Worm (Caenorhabditis elegans) whole organism, young adult: ENCODE data around the gene R05G6.5.
A peak's percentile ranks its signal among the peaks of the same experiment; 100 is the strongest.

ENCODE experiments used
- B0035.1 ChIP-seq: sonication (generic microtip); optimal IDR thresholded peaks from 2 replicates; lab custom pipeline; 2016; ENCODE audit warnings: missing genetic modification characterization, mild to moderate bottlenecking, missing compliant biosample characterization, missing genotype, missing genetic modification reagents
- B0261.1 ChIP-seq: sonication (generic microtip); optimal IDR thresholded peaks from 2 replicates; lab custom pipeline; 2016; ENCODE audit warnings: mild to moderate bottlenecking, missing genetic modification characterization, moderate library complexity, missing compliant biosample characterization
- D2030.7 ChIP-seq: fragments of 200-800 bp; sonication (Bioruptor generic); IDR thresholded peaks from 2 replicates; pipeline ENCODE4 v1.3.6; 2022; ENCODE audit warnings: missing genetic modification reagents, missing genetic modification characterization, missing compliant biosample characterization
- F10E7.11 ChIP-seq: sonication (generic microtip); optimal IDR thresholded peaks from 2 replicates; lab custom pipeline; 2017; ENCODE audit warnings: mild to moderate bottlenecking, missing genetic modification characterization, moderate library complexity, missing compliant biosample characterization
- F22D6.2 ChIP-seq: sonication (generic microtip); optimal IDR thresholded peaks from 2 replicates; lab custom pipeline; 2016; ENCODE audit warnings: mild to moderate bottlenecking, missing genetic modification characterization, missing compliant biosample characterization
- F57A8.1 ChIP-seq: fragments of 200-800 bp; sonication (Bioruptor generic); optimal IDR thresholded peaks from 2 replicates; lab custom pipeline; 2018; ENCODE audit warnings: mild to moderate bottlenecking, missing genetic modification characterization, moderate library complexity, missing compliant biosample characterization
- F57C9.4 ChIP-seq: sonication (generic microtip); optimal IDR thresholded peaks from 2 replicates; lab custom pipeline; 2017; ENCODE audit warnings: mild to moderate bottlenecking, missing genetic modification characterization, missing compliant biosample characterization
- Y53F4B.3 ChIP-seq: fragments of 200-800 bp; sonication (Bioruptor generic); IDR thresholded peaks from 2 replicates; pipeline ENCODE4 v1.3.6; 2022; ENCODE audit warnings: missing genetic modification reagents, missing genetic modification characterization, missing compliant biosample characterization
- Y53G8AR.9 ChIP-seq: fragments of 200-800 bp; sonication (Bioruptor generic); conservative IDR thresholded peaks from 2 replicates; pipeline ENCODE4 v1.3.6; 2022; ENCODE audit warnings: missing genetic modification reagents, missing genetic modification characterization, missing compliant biosample characterization
- Y67H2A.10 ChIP-seq: fragments of 200-800 bp; sonication (Bioruptor generic); conservative IDR thresholded peaks from 2 replicates; pipeline ENCODE4 v1.3.6; 2022; ENCODE audit warnings: missing genetic modification reagents, missing genetic modification characterization, missing compliant biosample characterization
- Y79H2A.3 ChIP-seq: fragments of 200-800 bp; sonication (Bioruptor generic); conservative IDR thresholded peaks from 2 replicates; pipeline ENCODE4 v1.3.6; 2022; ENCODE audit warnings: missing genetic modification reagents, missing genetic modification characterization, missing compliant biosample characterization
- Y95B8A.8 ChIP-seq: fragments of 200-800 bp; sonication (Bioruptor generic); IDR thresholded peaks from 2 replicates; pipeline ENCODE4 v1.3.6; 2022; ENCODE audit warnings: missing genetic modification reagents, missing genetic modification characterization, missing compliant biosample characterization
- akir-1 ChIP-seq: fragments of 200-800 bp; sonication (Bioruptor generic); optimal IDR thresholded peaks from 2 replicates; lab custom pipeline; 2018; ENCODE audit warnings: mild to moderate bottlenecking, missing genetic modification characterization, moderate library complexity, missing compliant biosample characterization
- ama-1 ChIP-seq, 3 experiments: fragments of 150-350 bp in 1 of 3; sonication (generic microtip) in 2 of 3; optimal IDR thresholded peaks; 2 replicates each; lab custom pipeline; 2014 to 2018; ENCODE audit warnings: missing biosample characterization in 2 of 3, missing genetic modification characterization in 2 of 3, missing genetic modification reagents in 2 of 3
- atf-7 ChIP-seq: sonication (generic microtip); optimal IDR thresholded peaks from 2 replicates; lab custom pipeline; 2017; ENCODE audit warnings: mild to moderate bottlenecking, missing genetic modification characterization, missing compliant biosample characterization
- attf-3 ChIP-seq: fragments of 200-800 bp; sonication (Bioruptor generic); conservative IDR thresholded peaks from 2 replicates; pipeline ENCODE4 v1.3.6; 2022; ENCODE audit warnings: missing genetic modification reagents, missing genetic modification characterization, missing compliant biosample characterization
- attf-5 ChIP-seq: fragments of 200-800 bp; sonication (Bioruptor generic); optimal IDR thresholded peaks from 2 replicates; lab custom pipeline; 2018; ENCODE audit warnings: mild to moderate bottlenecking, missing genetic modification characterization, missing compliant biosample characterization
- ccch-3 ChIP-seq: fragments of 200-800 bp; sonication (Bioruptor generic); optimal IDR thresholded peaks from 2 replicates; lab custom pipeline; 2018; ENCODE audit warnings: mild to moderate bottlenecking, missing genetic modification characterization, missing compliant biosample characterization
- ceh-58 ChIP-seq: fragments of 200-800 bp; sonication (Bioruptor generic); IDR thresholded peaks from 2 replicates; pipeline ENCODE4 v1.3.6; 2022; ENCODE audit warnings: missing genetic modification characterization, missing compliant biosample characterization
- dox-1 ChIP-seq: fragments of 200-800 bp; sonication (Bioruptor generic); IDR thresholded peaks from 2 replicates; pipeline ENCODE4 v1.3.6; 2022; ENCODE audit warnings: missing genetic modification reagents, missing genetic modification characterization, missing compliant biosample characterization
- dpl-1 ChIP-seq: fragments of 150-350 bp; optimal IDR thresholded peaks from 2 replicates; lab custom pipeline; 2014; ENCODE audit warnings: missing biosample characterization, missing genetic modification reagents, missing genetic modification characterization
- efl-1 ChIP-seq: fragments of 150-350 bp; optimal IDR thresholded peaks from 2 replicates; lab custom pipeline; 2014; ENCODE audit warnings: missing biosample characterization, missing genetic modification reagents, missing genetic modification characterization
- egl-18 ChIP-seq: fragments of 200-800 bp; sonication (Bioruptor generic); IDR thresholded peaks from 2 replicates; pipeline ENCODE4 v1.3.6; 2022; ENCODE audit warnings: missing genetic modification reagents, missing genetic modification characterization, missing compliant biosample characterization
- ets-4 ChIP-seq: fragments of 200-800 bp; sonication (Bioruptor generic); optimal IDR thresholded peaks from 2 replicates; lab custom pipeline; 2018; ENCODE audit warnings: mild to moderate bottlenecking, missing genetic modification characterization, missing compliant biosample characterization
- fkh-3 ChIP-seq: sonication (generic microtip); optimal IDR thresholded peaks from 2 replicates; lab custom pipeline; 2016; ENCODE audit warnings: mild to moderate bottlenecking, missing genetic modification characterization, missing compliant biosample characterization
- hlh-12 ChIP-seq: sonication (generic microtip); optimal IDR thresholded peaks from 2 replicates; lab custom pipeline; 2016; ENCODE audit warnings: missing genetic modification characterization, missing compliant biosample characterization
- hmg-20 ChIP-seq: fragments of 200-800 bp; sonication (Bioruptor generic); IDR thresholded peaks from 2 replicates; pipeline ENCODE4 v1.3.6; 2022; ENCODE audit warnings: missing genetic modification reagents, missing genetic modification characterization, missing compliant biosample characterization
- hrde-1 ChIP-seq: sonication (generic microtip); optimal IDR thresholded peaks from 2 replicates; lab custom pipeline; 2016; ENCODE audit warnings: missing genetic modification characterization, mild to moderate bottlenecking, missing compliant biosample characterization, moderate library complexity, missing genotype, missing genetic modification reagents, borderline replicate concordance
- let-526 ChIP-seq: fragments of 200-800 bp; sonication (Bioruptor generic); IDR thresholded peaks from 2 replicates; pipeline ENCODE4 v1.3.6; 2022; ENCODE audit warnings: missing genetic modification reagents, missing genetic modification characterization, missing compliant biosample characterization
- let-607 ChIP-seq, 2 experiments: fragments of 200-800 bp in 1 of 2; sonication (Bioruptor generic) in 1 of 2; sonication (generic microtip) in 1 of 2; optimal IDR thresholded peaks; 2 replicates each; lab custom pipeline; 2016 to 2018; ENCODE audit warnings: mild to moderate bottlenecking in 2 of 2, missing compliant biosample characterization in 2 of 2, missing genetic modification characterization in 2 of 2, moderate library complexity in 2 of 2, missing genotype in 1 of 2
- lin-35 ChIP-seq, 3 experiments: fragments of 150-350 bp in 2 of 3; sonication (generic microtip) in 1 of 3; optimal IDR thresholded peaks; 2 replicates each; lab custom pipeline; 2014 to 2018; ENCODE audit warnings: missing biosample characterization in 3 of 3, missing genetic modification characterization in 3 of 3, missing genetic modification reagents in 3 of 3
- madf-3 ChIP-seq: fragments of 200-800 bp; sonication (Bioruptor generic); IDR thresholded peaks from 2 replicates; pipeline ENCODE4 v1.3.6; 2022; ENCODE audit warnings: missing genetic modification reagents, missing genetic modification characterization, missing compliant biosample characterization
- madf-8 ChIP-seq: fragments of 200-800 bp; sonication (Bioruptor generic); conservative IDR thresholded peaks from 2 replicates; pipeline ENCODE4 v1.3.6; 2022; ENCODE audit warnings: missing genetic modification reagents, missing genetic modification characterization, missing compliant biosample characterization
- mes-4 ChIP-seq: sonication (generic microtip); optimal IDR thresholded peaks from 2 replicates; lab custom pipeline; 2016; ENCODE audit warnings: missing genotype, missing genetic modification characterization, missing compliant biosample characterization
- nfya-2 ChIP-seq: fragments of 200-800 bp; sonication (Bioruptor generic); IDR thresholded peaks from 2 replicates; pipeline ENCODE4 v1.3.6; 2022; ENCODE audit warnings: missing genetic modification reagents, missing genetic modification characterization, missing compliant biosample characterization
- nfyb-1 ChIP-seq: fragments of 200-800 bp; sonication (Bioruptor generic); IDR thresholded peaks from 2 replicates; pipeline ENCODE4 v1.3.6; 2022; ENCODE audit warnings: missing genetic modification reagents, missing genetic modification characterization, missing compliant biosample characterization
- nhr-179 ChIP-seq: sonication (generic microtip); optimal IDR thresholded peaks from 2 replicates; lab custom pipeline; 2016; ENCODE audit warnings: mild to moderate bottlenecking, missing genetic modification characterization, missing compliant biosample characterization
- sdz-38 ChIP-seq: sonication (generic microtip); optimal IDR thresholded peaks from 2 replicates; lab custom pipeline; 2016; ENCODE audit warnings: missing genotype, missing genetic modification characterization, missing compliant biosample characterization
- sea-2 ChIP-seq: fragments of 200-800 bp; sonication (Bioruptor generic); IDR thresholded peaks from 2 replicates; pipeline ENCODE4 v1.3.6; 2022; ENCODE audit warnings: missing genetic modification characterization, missing compliant biosample characterization
- snpc-1.1 ChIP-seq: sonication (generic microtip); optimal IDR thresholded peaks from 2 replicates; lab custom pipeline; 2017; ENCODE audit warnings: missing genetic modification characterization, mild to moderate bottlenecking, missing compliant biosample characterization, antibody characterized with exemption, moderate library complexity, missing genotype, missing genetic modification reagents; ENCODE audit not compliant: insufficient read depth
- snpc-4 ChIP-seq, 5 experiments: fragments of 150-350 bp in 1 of 5; sonication (generic microtip) in 4 of 5; optimal IDR thresholded peaks; 2 replicates each; lab custom pipeline; 2014 to 2018; ENCODE audit warnings: missing genetic modification characterization in 5 of 5, missing biosample characterization in 3 of 5, antibody characterized with exemption in 2 of 5, mild to moderate bottlenecking in 2 of 5, missing compliant biosample characterization in 2 of 5, missing genotype in 2 of 5, moderate library complexity in 2 of 5, missing genetic modification reagents in 1 of 5
- tbx-9 ChIP-seq: sonication (generic microtip); optimal IDR thresholded peaks from 2 replicates; lab custom pipeline; 2016; ENCODE audit warnings: borderline replicate concordance, missing genetic modification characterization, inconsistent platforms, missing compliant biosample characterization
- unc-130 ChIP-seq: sonication (generic microtip); optimal IDR thresholded peaks from 2 replicates; lab custom pipeline; 2016; ENCODE audit warnings: missing genetic modification reagents, missing genetic modification characterization, missing compliant biosample characterization
- xnd-1 ChIP-seq: sonication (generic microtip); optimal IDR thresholded peaks from 2 replicates; lab custom pipeline; 2016; ENCODE audit warnings: missing genotype, missing genetic modification reagents, missing genetic modification characterization, missing compliant biosample characterization
- ztf-22 ChIP-seq: fragments of 200-800 bp; sonication (Bioruptor generic); optimal IDR thresholded peaks from 2 replicates; lab custom pipeline; 2018; ENCODE audit warnings: mild to moderate bottlenecking, missing genetic modification characterization, moderate library complexity, missing compliant biosample characterization
- ztf-25 ChIP-seq: fragments of 200-800 bp; sonication (Bioruptor generic); IDR thresholded peaks from 2 replicates; pipeline ENCODE4 v1.3.6; 2022; ENCODE audit warnings: missing genetic modification reagents, missing genetic modification characterization, missing compliant biosample characterization
- ztf-3 ChIP-seq: fragments of 200-800 bp; sonication (Bioruptor generic); optimal IDR thresholded peaks from 2 replicates; lab custom pipeline; 2018; ENCODE audit warnings: mild to moderate bottlenecking, missing genetic modification characterization, missing compliant biosample characterization

R05G6.5 gene

ce11 chrIV:7507841-7508509, at the start of gene R05G6.5, which contains the start of gene vdac-1 (continued):
- TF ChIP-seq snpc-4 (GFP tag; optimal IDR thresholded peaks at IDR 0.05; lab: Kevin White, UChicago) (peak; percentile 22), snpc-4 (tag; optimal IDR thresholded peaks at IDR 0.05; lab: Kevin White, UChicago) (peak; percentile 17 to 58 (median 24)), lin-35 (GFP tag; optimal IDR thresholded peaks at IDR 0.05; lab: Kevin White, UChicago) (peak in 1 of 3 experiments; percentile 73), Y79H2A.3 (no peak), Y53G8AR.9 (GFP tag; lab: Robert Waterston, UW) (peak; percentile 86), Y95B8A.8 (GFP tag; lab: Robert Waterston, UW) (peak; percentile 76), hmg-20 (no peak), snpc-1.1 (tag; lab: Kevin White, UChicago) (no peak), madf-8 (no peak), hrde-1 (tag; lab: Kevin White, UChicago) (no peak), F10E7.11 (tag; lab: Kevin White, UChicago) (no peak), Y67H2A.10 (GFP tag; lab: Robert Waterston, UW) (no peak; the same call in 1 of the 2 replicates), akir-1 (GFP tag; lab: Kevin White, UChicago) (no peak), attf-5 (GFP tag; lab: Kevin White, UChicago) (peak; percentile 80), ztf-3 (GFP tag; lab: Kevin White, UChicago) (no peak), B0261.1 (tag; lab: Kevin White, UChicago) (no peak), madf-3 (GFP tag; lab: Robert Waterston, UW) (peak; percentile 97), unc-130 (GFP tag; lab: Kevin White, UChicago) (no peak), nfyb-1 (GFP tag; lab: Robert Waterston, UW) (peak; percentile 44; the same call in 1 of the 2 replicates), tbx-9 (tag; lab: Kevin White, UChicago) (no peak), fkh-3 (no peak), xnd-1 (tag; lab: Kevin White, UChicago) (no peak), hlh-12 (tag; lab: Kevin White, UChicago) (no peak), B0035.1 (tag; lab: Kevin White, UChicago) (no peak), ccch-3 (GFP tag; lab: Kevin White, UChicago) (no peak), Y53F4B.3 (no peak), efl-1 (GFP tag; lab: Kevin White, UChicago) (no peak), attf-3 (peak; percentile 67), ztf-22 (GFP tag; lab: Kevin White, UChicago) (no peak), egl-18 (GFP tag; lab: Robert Waterston, UW) (no peak), atf-7 (tag; lab: Kevin White, UChicago) (peak; percentile 44), mes-4 (tag; lab: Kevin White, UChicago) (no peak), F22D6.2 (tag; lab: Kevin White, UChicago) (no peak), ztf-25 (GFP tag; lab: Robert Waterston, UW) (no peak), D2030.7 (no peak), let-526 (GFP tag; lab: Robert Waterston, UW) (no peak), dox-1 (GFP tag; lab: Robert Waterston, UW) (peak; percentile 73), ceh-58 (no peak), ama-1 (optimal IDR thresholded peaks at IDR 0.05; lab: Kevin White, UChicago) (no peak), ama-1 (GFP tag; optimal IDR thresholded peaks at IDR 0.05; lab: Kevin White, UChicago) (no peak), F57C9.4 (tag; lab: Kevin White, UChicago) (no peak), sea-2 (GFP tag; lab: Robert Waterston, UW) (no peak), dpl-1 (GFP tag; lab: Kevin White, UChicago) (peak; percentile 16), ets-4 (peak; percentile 48), let-607 (tag; optimal IDR thresholded peaks at IDR 0.05; lab: Kevin White, UChicago) (peak; percentile 75 to 78), sdz-38 (tag; lab: Kevin White, UChicago) (no peak), nfya-2 (no peak), F57A8.1 (no peak), nhr-179 (tag; lab: Kevin White, UChicago) (no peak)
